Worm (Caenorhabditis elegans): ENCODE measurements around the gene Y39A1C.1.

- TF ChIP-seq tbx-2 (tag; optimal IDR thresholded peaks at IDR 0.05), result no peak
- TF ChIP-seq pqm-1 (tag; optimal IDR thresholded peaks at IDR 0.05), result no peak
- TF ChIP-seq pax-1 (tag; optimal IDR thresholded peaks at IDR 0.05), result no peak
- no peak for TF ChIP-seq pha-4 (tag; optimal IDR thresholded peaks at IDR 0.05)
- no peak for TF ChIP-seq ttx-3 (tag; optimal IDR thresholded peaks at IDR 0.05)
- TF ChIP-seq ceh-24 (tag; optimal IDR thresholded peaks at IDR 0.05), result no peak
- TF ChIP-seq hlh-6 (tag; optimal IDR thresholded peaks at IDR 0.05), result no peak
- TF ChIP-seq unc-86 (tag; optimal IDR thresholded peaks at IDR 0.05), result no peak
- no peak for TF ChIP-seq ceh-45 (GFP tag; IDR thresholded peaks at IDR 0.05)
These were observed 44.8 kb upstream of the Y39A1C.1 start for ce11 chrIII:10810483-10810836.

All from whole organism, late embryonic.